Worm (Caenorhabditis elegans) whole organism, L2 larva: ENCODE measurements around the gene C50F4.10.

Source experiments
- nhr-129 ChIP-seq: fragments of 150-350 bp; optimal IDR thresholded peaks from 2 replicates; lab custom pipeline; 2014; ENCODE audit warnings: missing biosample characterization, missing genetic modification characterization
- unc-39 ChIP-seq: fragments of 150-350 bp; optimal IDR thresholded peaks from 2 replicates; lab custom pipeline; 2014; ENCODE audit warnings: missing biosample characterization, missing genetic modification characterization

DNA sequence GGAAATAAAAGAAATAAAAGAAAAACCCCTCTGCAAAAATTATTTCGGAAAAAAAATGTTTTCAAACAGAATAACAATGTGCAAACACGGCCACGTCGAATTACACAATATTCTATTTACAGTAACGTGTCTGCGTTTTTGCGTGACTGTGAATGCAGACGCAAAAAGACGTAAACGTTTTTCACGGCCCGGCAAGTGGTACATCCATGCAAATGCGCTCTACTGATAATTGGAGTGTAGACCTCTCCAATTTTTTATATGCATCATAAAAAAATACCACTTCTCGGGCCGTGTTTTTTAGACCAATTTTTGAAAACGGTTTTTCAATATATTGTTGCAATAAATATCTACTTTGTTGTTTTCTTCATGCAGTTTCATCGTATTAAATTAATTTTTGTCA is 18.1 kb upstream of the C50F4.10 start, which contains the start of gene nstp-10:
- TF ChIP-seq nhr-129 = peak; percentile 55
- TF ChIP-seq unc-39 (tag; lab: Kevin White, UChicago) = no peak
